Fruit fly (Drosophila melanogaster) whole organism, adult: ENCODE data around the gene Arp2.

Experiments
- CG11617 ChIP-seq: fragments of 200-800 bp; sonication (Bioruptor generic); optimal IDR thresholded peaks from 2 replicates; lab custom pipeline; 2017; ENCODE audit warnings: mild to moderate bottlenecking, missing biosample characterization, missing genetic modification reagents, missing genetic modification characterization
- CG14711 ChIP-seq: fragments of 200-800 bp; sonication (Bioruptor generic); optimal IDR thresholded peaks from 2 replicates; lab custom pipeline; 2018; ENCODE audit warnings: missing biosample characterization, mild to moderate bottlenecking, missing genetic modification characterization, moderate library complexity
- CG1620 ChIP-seq: fragments of 200-800 bp; sonication (Bioruptor generic); optimal IDR thresholded peaks from 2 replicates; lab custom pipeline; 2016; ENCODE audit warnings: missing biosample characterization, missing genetic modification characterization
- CG33017 ChIP-seq: fragments of 200-800 bp; sonication (Bioruptor generic); optimal IDR thresholded peaks from 2 replicates; lab custom pipeline; 2018; ENCODE audit warnings: missing biosample characterization, mild to moderate bottlenecking, missing genetic modification characterization, moderate library complexity
- CG7101 ChIP-seq: fragments of 200-800 bp; sonication (Bioruptor generic); optimal IDR thresholded peaks from 2 replicates; lab custom pipeline; 2018; ENCODE audit warnings: missing biosample characterization, mild to moderate bottlenecking, missing genetic modification characterization, moderate library complexity
- bab1 ChIP-seq: fragments of 200-800 bp; sonication (Bioruptor generic); optimal IDR thresholded peaks from 3 replicates; lab custom pipeline; 2019; ENCODE audit warnings: missing biosample characterization, mild to moderate bottlenecking, missing genetic modification characterization, moderate library complexity
- cic ChIP-seq: fragments of 200-800 bp; sonication (Bioruptor generic); optimal IDR thresholded peaks from 2 replicates; lab custom pipeline; 2017; ENCODE audit warnings: missing biosample characterization, mild to moderate bottlenecking, missing genetic modification characterization, moderate library complexity
- kay ChIP-seq: fragments of 200-800 bp; sonication (Bioruptor generic); peaks from one replicate; lab custom pipeline; 2016; ENCODE audit warnings: missing biosample characterization, missing genetic modification characterization, borderline replicate concordance
- toe ChIP-seq: fragments of 200-800 bp; sonication (Bioruptor generic); optimal IDR thresholded peaks from 2 replicates; lab custom pipeline; 2016; ENCODE audit warnings: missing biosample characterization, missing genetic modification characterization

dm6 chrX:16575097-16575496, 21.3 kb upstream of the Arp2 start:
- TF ChIP-seq CG1620 (GFP tag; lab: Kevin White, UChicago): no peak
- no peak for TF ChIP-seq kay (GFP tag; lab: Kevin White, UChicago)
- TF ChIP-seq bab1 (GFP tag; lab: Kevin White, UChicago): no peak
- TF ChIP-seq CG7101 (tag; lab: Kevin White, UChicago): no peak
- no peak for TF ChIP-seq cic (GFP tag; lab: Kevin White, UChicago)
- TF ChIP-seq CG11617 (GFP tag; lab: Kevin White, UChicago): no peak
- TF ChIP-seq CG33017 (tag; lab: Kevin White, UChicago): no peak
- TF ChIP-seq toe: no peak
- TF ChIP-seq CG14711: no peak
